Worm (Caenorhabditis elegans) whole organism, L1 larva: ENCODE measurements around the gene Y58A7A.3.

Experiments
- fos-1 ChIP-seq: fragments of 150-350 bp; optimal IDR thresholded peaks from 2 replicates; lab custom pipeline; 2014; ENCODE audit warnings: missing biosample characterization, missing genetic modification characterization
- lsy-2 ChIP-seq, 2 experiments: fragments of 150-350 bp; optimal IDR thresholded peaks; 2 replicates each; lab custom pipeline; 2014; ENCODE audit warnings: missing biosample characterization in 2 of 2, missing genetic modification characterization in 2 of 2
- nhr-11 ChIP-seq: fragments of 150-350 bp; optimal IDR thresholded peaks from 2 replicates; lab custom pipeline; 2014; ENCODE audit warnings: missing biosample characterization, missing genetic modification characterization
- nhr-76 ChIP-seq: sonication (generic microtip); optimal IDR thresholded peaks from 2 replicates; lab custom pipeline; 2017; ENCODE audit warnings: missing biosample characterization, missing genetic modification characterization
- nhr-77 ChIP-seq: fragments of 150-350 bp; optimal IDR thresholded peaks from 2 replicates; lab custom pipeline; 2014; ENCODE audit warnings: missing biosample characterization, missing genetic modification characterization
- pqm-1 ChIP-seq: sonication (generic microtip); optimal IDR thresholded peaks from 3 replicates; lab custom pipeline; 2017; ENCODE audit warnings: missing biosample characterization, missing genetic modification characterization
- sup-37 ChIP-seq: fragments of 200-800 bp; sonication (Bioruptor generic); optimal IDR thresholded peaks from 2 replicates; lab custom pipeline; 2018; ENCODE audit warnings: mild to moderate bottlenecking, missing genetic modification characterization, missing compliant biosample characterization
- unc-130 ChIP-seq: fragments of 150-350 bp; optimal IDR thresholded peaks from 2 replicates; lab custom pipeline; 2017; ENCODE audit warnings: missing biosample characterization, missing genetic modification characterization, inconsistent platforms
- zag-1 ChIP-seq: fragments of 150-350 bp; optimal IDR thresholded peaks from 2 replicates; lab custom pipeline; 2014; ENCODE audit warnings: missing biosample characterization, missing genetic modification characterization

ce11 chrV:5040925-5041324 lies 39.8 kb downstream of the Y58A7A.3 start, which contains the start of gene K11D12.8:
- TF ChIP-seq sup-37 (GFP tag; lab: Kevin White, UChicago) = no peak
- no peak for TF ChIP-seq pqm-1 (tag; lab: Kevin White, UChicago)
- no peak for TF ChIP-seq nhr-76 (tag; lab: Kevin White, UChicago)
- TF ChIP-seq lsy-2 (tag; optimal IDR thresholded peaks at IDR 0.05; lab: Kevin White, UChicago) = no peak
- TF ChIP-seq unc-130 (tag; lab: Kevin White, UChicago) = no peak
- no peak for TF ChIP-seq nhr-77 (tag; lab: Kevin White, UChicago)
- TF ChIP-seq fos-1 (tag; lab: Kevin White, UChicago) = no peak
- no peak for TF ChIP-seq zag-1 (tag; lab: Kevin White, UChicago)
- TF ChIP-seq nhr-11 (tag; lab: Kevin White, UChicago) = no peak
